Worm (Caenorhabditis elegans): ENCODE data around the gene R11D1.2.

DNA sequence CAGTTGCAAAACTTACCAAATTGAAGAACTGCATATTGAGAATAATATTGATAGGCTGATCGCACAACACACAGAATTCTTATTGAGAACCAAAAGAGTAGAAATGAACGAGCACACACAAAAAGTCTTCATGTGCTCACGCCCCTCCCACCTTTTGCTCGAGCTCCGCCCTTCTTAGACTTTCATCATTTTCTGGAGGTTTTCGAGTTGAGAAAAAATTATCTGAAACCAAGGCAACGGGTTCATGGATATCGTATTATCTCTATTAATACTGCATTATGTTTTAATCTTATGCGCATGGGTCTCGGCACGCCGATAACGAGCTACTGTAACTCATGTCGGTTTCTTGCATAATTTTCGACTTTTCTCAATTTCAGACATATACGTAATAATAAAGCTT, 17.5 kb downstream of the R11D1.2 start, which contains the start of gene R11D1.12:
- TF ChIP-seq sma-3 (GFP tag; optimal IDR thresholded peaks at IDR 0.05) = no peak
- TF ChIP-seq unc-62 (GFP tag; optimal IDR thresholded peaks at IDR 0.05) = no peak
- TF ChIP-seq nhr-237 (tag; optimal IDR thresholded peaks at IDR 0.05) = no peak
- TF ChIP-seq ceh-82 (tag; optimal IDR thresholded peaks at IDR 0.05) = no peak
- no peak for TF ChIP-seq nhr-10 (tag; optimal IDR thresholded peaks at IDR 0.05)
- TF ChIP-seq nhr-25 (tag; optimal IDR thresholded peaks at IDR 0.05) = no peak
- TF ChIP-seq aly-2 (tag; optimal IDR thresholded peaks at IDR 0.05) = no peak
- TF ChIP-seq ZK546.5 (tag; optimal IDR thresholded peaks at IDR 0.05) = no peak
- no peak for TF ChIP-seq snpc-4 (tag; optimal IDR thresholded peaks at IDR 0.05)
- TF ChIP-seq mdl-1 (tag; optimal IDR thresholded peaks at IDR 0.05) = no peak

Data from whole organism, L2 larva.